Fruit fly (Drosophila melanogaster) whole organism, prepupa: ENCODE measurements around the gene CG13398.

ENCODE experiments used
- CG10631 ChIP-seq: fragments of 200-800 bp; sonication (Bioruptor generic); optimal IDR thresholded peaks from 2 replicates; lab custom pipeline; 2016; ENCODE audit warnings: missing biosample characterization, missing genetic modification characterization
- CG10669 ChIP-seq: fragments of 200-800 bp; sonication (Bioruptor generic); optimal IDR thresholded peaks from 3 replicates; lab custom pipeline; 2018; ENCODE audit warnings: missing biosample characterization, mild to moderate bottlenecking, missing genetic modification characterization, moderate library complexity
- CG11294 ChIP-seq: fragments of 200-800 bp; sonication (Bioruptor generic); IDR thresholded peaks from 2 replicates; pipeline ENCODE4 v1.3.6; 2022; ENCODE audit warnings: missing biosample characterization, missing genetic modification characterization
- CG11762 ChIP-seq: fragments of 200-800 bp; sonication (Bioruptor generic); optimal IDR thresholded peaks from 3 replicates; lab custom pipeline; 2016; ENCODE audit warnings: missing biosample characterization, missing genetic modification characterization; ENCODE audit not compliant: insufficient read depth
- CG15336 ChIP-seq: fragments of 200-800 bp; sonication (Bioruptor generic); IDR thresholded peaks from 2 replicates; pipeline ENCODE4 v1.3.6; 2022; ENCODE audit warnings: missing biosample characterization, missing genetic modification characterization
- CG16779 ChIP-seq: fragments of 200-800 bp; sonication (Bioruptor generic); optimal IDR thresholded peaks from 3 replicates; lab custom pipeline; 2017; ENCODE audit warnings: missing biosample characterization, mild to moderate bottlenecking, missing genetic modification characterization
- CG3032 ChIP-seq: fragments of 200-800 bp; optimal IDR thresholded peaks from 2 replicates; lab custom pipeline; 2019; ENCODE audit warnings: missing biosample characterization, mild to moderate bottlenecking, missing genetic modification characterization, moderate library complexity
- CG31627 ChIP-seq: fragments of 200-800 bp; sonication (Bioruptor generic); optimal IDR thresholded peaks from 3 replicates; lab custom pipeline; 2016; ENCODE audit warnings: missing biosample characterization, missing genetic modification characterization
- CG32006 ChIP-seq: fragments of 200-800 bp; sonication (Bioruptor generic); optimal IDR thresholded peaks from 3 replicates; lab custom pipeline; 2017; ENCODE audit warnings: missing biosample characterization, mild to moderate bottlenecking, missing genetic modification characterization
- CG34406 ChIP-seq: fragments of 200-800 bp; sonication (Bioruptor generic); optimal IDR thresholded peaks from 3 replicates; lab custom pipeline; 2016; ENCODE audit warnings: missing biosample characterization, missing genetic modification characterization
- CG3919 ChIP-seq: fragments of 200-800 bp; sonication (Bioruptor generic); optimal IDR thresholded peaks from 3 replicates; lab custom pipeline; 2016; ENCODE audit warnings: missing biosample characterization, missing genetic modification characterization
- CG4318 ChIP-seq: fragments of 200-800 bp; sonication (Bioruptor generic); optimal IDR thresholded peaks from 3 replicates; lab custom pipeline; 2017; ENCODE audit warnings: missing biosample characterization, mild to moderate bottlenecking, missing genetic modification characterization
- CG6163 ChIP-seq: fragments of 200-800 bp; sonication (Bioruptor generic); IDR thresholded peaks from 3 replicates; pipeline ENCODE4 v1.3.6; 2022; ENCODE audit warnings: missing biosample characterization, missing genetic modification characterization
- CG6276 ChIP-seq: fragments of 200-800 bp; sonication (Bioruptor generic); optimal IDR thresholded peaks from 2 replicates; lab custom pipeline; 2017; ENCODE audit warnings: missing biosample characterization, mild to moderate bottlenecking, missing genetic modification characterization
- CG6792 ChIP-seq: fragments of 200-800 bp; sonication (Bioruptor generic); optimal IDR thresholded peaks from 3 replicates; lab custom pipeline; 2016; ENCODE audit warnings: missing biosample characterization, missing genetic modification characterization
- CG6808 ChIP-seq: fragments of 200-800 bp; sonication (Bioruptor generic); optimal IDR thresholded peaks from 3 replicates; lab custom pipeline; 2017; ENCODE audit warnings: missing biosample characterization, missing genetic modification characterization, mild to moderate bottlenecking, moderate library complexity, missing genetic modification reagents
- CG6854 ChIP-seq: fragments of 200-800 bp; sonication (Bioruptor generic); optimal IDR thresholded peaks from 2 replicates; lab custom pipeline; 2017; ENCODE audit warnings: missing biosample characterization, mild to moderate bottlenecking, missing genetic modification characterization
- CG8319 ChIP-seq: fragments of 200-800 bp; sonication (Bioruptor generic); optimal IDR thresholded peaks from 3 replicates; lab custom pipeline; 2016; ENCODE audit warnings: missing biosample characterization, missing genetic modification characterization
- CG8632 ChIP-seq: fragments of 200-800 bp; sonication (Bioruptor generic); optimal IDR thresholded peaks from 3 replicates; lab custom pipeline; 2016; ENCODE audit warnings: missing biosample characterization, missing genetic modification characterization
- CG9139 ChIP-seq: fragments of 200-800 bp; sonication (Bioruptor generic); optimal IDR thresholded peaks from 3 replicates; lab custom pipeline; 2017; ENCODE audit warnings: missing biosample characterization, mild to moderate bottlenecking, missing genetic modification characterization
- Eip75B ChIP-seq: fragments of 200-800 bp; sonication (Bioruptor generic); optimal IDR thresholded peaks from 3 replicates; lab custom pipeline; 2016; ENCODE audit warnings: missing biosample characterization, missing genetic modification characterization
- Eip78C ChIP-seq: fragments of 200-800 bp; sonication (Bioruptor generic); peaks from one replicate; lab custom pipeline; 2016; ENCODE audit warnings: missing biosample characterization, missing genetic modification characterization
- Hr38 ChIP-seq: sonication (Bioruptor generic); optimal IDR thresholded peaks from 2 replicates; lab custom pipeline; 2016; ENCODE audit warnings: missing biosample characterization, missing genetic modification characterization
- Met ChIP-seq: fragments of 200-800 bp; sonication (Bioruptor generic); optimal IDR thresholded peaks from 3 replicates; lab custom pipeline; 2016; ENCODE audit warnings: missing biosample characterization, missing genetic modification characterization
- OdsH ChIP-seq: fragments of 200-800 bp; sonication (Bioruptor generic); optimal IDR thresholded peaks from 3 replicates; lab custom pipeline; 2016; ENCODE audit warnings: missing biosample characterization, missing genetic modification characterization
- Sox102F ChIP-seq: fragments of 200-800 bp; sonication (Bioruptor generic); optimal IDR thresholded peaks from 2 replicates; lab custom pipeline; 2016; ENCODE audit warnings: missing biosample characterization, mild to moderate bottlenecking, missing genetic modification characterization
- Sox15 ChIP-seq: fragments of 200-800 bp; sonication (Bioruptor generic); optimal IDR thresholded peaks from 3 replicates; lab custom pipeline; 2016; ENCODE audit warnings: missing biosample characterization, missing genetic modification characterization
- achi ChIP-seq: fragments of 200-800 bp; sonication (Bioruptor generic); optimal IDR thresholded peaks from 3 replicates; lab custom pipeline; 2016; ENCODE audit warnings: missing biosample characterization, missing genetic modification characterization
- acj6 ChIP-seq: fragments of 200-800 bp; sonication (Bioruptor generic); optimal IDR thresholded peaks from 3 replicates; lab custom pipeline; 2016; ENCODE audit warnings: missing biosample characterization, missing genetic modification characterization
- cyc ChIP-seq: fragments of 200-800 bp; sonication (Bioruptor generic); optimal IDR thresholded peaks from 3 replicates; lab custom pipeline; 2016; ENCODE audit warnings: missing biosample characterization, missing genetic modification characterization
- dsx ChIP-seq: fragments of 200-800 bp; optimal IDR thresholded peaks from 3 replicates; lab custom pipeline; 2019; ENCODE audit warnings: missing biosample characterization, mild to moderate bottlenecking, missing genetic modification characterization, moderate library complexity; ENCODE audit not compliant: poor library complexity, severe bottlenecking
- eg ChIP-seq: fragments of 200-800 bp; sonication (Bioruptor generic); IDR thresholded peaks from 3 replicates; pipeline ENCODE4 v1.3.6; 2022; ENCODE audit warnings: missing biosample characterization, missing genetic modification characterization
- esn ChIP-seq: fragments of 200-800 bp; sonication (Bioruptor generic); optimal IDR thresholded peaks from 2 replicates; lab custom pipeline; 2016; ENCODE audit warnings: missing biosample characterization, mild to moderate bottlenecking, missing genetic modification characterization, moderate library complexity
- fd59A ChIP-seq: fragments of 200-800 bp; sonication (Bioruptor generic); optimal IDR thresholded peaks from 2 replicates; lab custom pipeline; 2017; ENCODE audit warnings: missing biosample characterization, mild to moderate bottlenecking, missing genetic modification characterization, missing genetic modification reagents
- fkh ChIP-seq: fragments of 200-800 bp; sonication (Bioruptor generic); optimal IDR thresholded peaks from 3 replicates; lab custom pipeline; 2017; ENCODE audit warnings: missing biosample characterization, mild to moderate bottlenecking, missing genetic modification characterization, moderate library complexity
- lz ChIP-seq: fragments of 200-800 bp; sonication (Bioruptor generic); optimal IDR thresholded peaks from 3 replicates; lab custom pipeline; 2016; ENCODE audit warnings: missing biosample characterization, missing genetic modification characterization
- net ChIP-seq: fragments of 200-800 bp; sonication (Bioruptor generic); optimal IDR thresholded peaks from 3 replicates; lab custom pipeline; 2016; ENCODE audit warnings: missing biosample characterization, missing genetic modification characterization
- salr ChIP-seq, 2 experiments: fragments of 200-800 bp; sonication (Bioruptor generic); optimal IDR thresholded peaks; 3 replicates each; lab custom pipeline; 2016 to 2018; ENCODE audit warnings: missing biosample characterization in 2 of 2, missing genetic modification characterization in 2 of 2, mild to moderate bottlenecking in 1 of 2
- spab ChIP-seq: fragments of 200-800 bp; sonication (Bioruptor generic); optimal IDR thresholded peaks from 2 replicates; lab custom pipeline; 2017; ENCODE audit warnings: missing biosample characterization, mild to moderate bottlenecking, missing genetic modification characterization, missing genetic modification reagents
- ss ChIP-seq, 2 experiments: fragments of 200-800 bp; sonication (Bioruptor generic); optimal IDR thresholded peaks; 2 replicates in 1 of 2; 3 replicates in 1 of 2; lab custom pipeline; 2017 to 2018; ENCODE audit warnings: mild to moderate bottlenecking in 2 of 2, missing biosample characterization in 2 of 2, missing genetic modification characterization in 2 of 2, moderate library complexity in 1 of 2
- svp ChIP-seq: fragments of 200-800 bp; sonication (Bioruptor generic); peaks from one replicate; lab custom pipeline; 2016; ENCODE audit warnings: missing biosample characterization, missing genetic modification characterization
- topi ChIP-seq: fragments of 200-800 bp; sonication (Bioruptor generic); optimal IDR thresholded peaks from 3 replicates; lab custom pipeline; 2016; ENCODE audit warnings: missing biosample characterization, missing genetic modification characterization
- vri ChIP-seq: fragments of 200-800 bp; sonication (Bioruptor generic); optimal IDR thresholded peaks from 3 replicates; lab custom pipeline; 2016; ENCODE audit warnings: missing biosample characterization, mild to moderate bottlenecking, missing genetic modification characterization

Gene CG13398

DNA sequence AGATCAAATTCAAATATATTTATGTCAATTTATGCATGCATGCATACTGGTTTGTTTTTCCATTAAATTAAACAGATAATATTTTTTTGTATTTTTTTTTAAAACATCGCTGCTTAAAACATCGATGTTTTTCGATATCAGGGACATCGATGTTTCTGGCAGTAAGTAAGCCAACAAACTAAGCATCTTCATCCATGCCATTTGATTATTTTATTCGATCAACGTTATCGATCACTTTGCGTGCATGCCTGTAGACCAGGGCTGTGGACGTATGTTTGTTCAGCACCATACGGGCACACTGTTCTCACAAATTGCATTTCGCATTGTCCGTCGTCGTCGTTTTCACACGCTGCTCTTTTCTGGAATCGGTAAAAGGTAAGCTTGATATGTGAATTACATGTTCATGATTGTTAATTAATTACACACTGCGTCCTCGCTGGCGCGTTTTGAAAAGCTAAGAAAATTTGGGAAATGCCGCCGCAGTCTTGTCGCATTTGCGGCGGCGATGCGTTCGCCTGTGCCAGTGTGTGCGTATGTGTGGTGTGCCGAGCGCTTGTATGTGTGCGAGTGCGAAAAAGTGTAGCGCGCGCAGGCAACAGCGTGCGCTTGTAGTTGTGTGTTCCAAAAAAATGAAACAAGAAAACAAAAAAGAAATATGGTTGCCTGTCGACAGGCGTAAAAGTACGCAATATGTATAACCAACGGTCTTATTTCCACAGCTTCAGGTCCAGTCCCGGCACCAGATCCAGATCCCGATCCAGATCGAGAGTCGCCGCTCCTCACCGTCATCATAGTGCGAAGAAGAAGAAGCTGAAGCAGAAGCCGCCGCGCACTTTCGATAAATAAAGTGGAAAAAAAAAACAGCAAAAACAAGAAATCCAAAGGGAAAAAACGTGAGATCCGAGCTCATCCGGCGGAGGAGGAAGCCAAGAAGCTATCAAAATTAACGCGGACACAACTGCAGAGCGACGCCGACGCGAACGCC is 11.5 kb downstream of the CG13398 start, which contains the start of gene emb (continued):
- TF ChIP-seq CG31627 (GFP tag; lab: Kevin White, UChicago) (peak; percentile 62), CG11294 (GFP tag; lab: Robert Waterston, UW) (no peak), CG10631 (GFP tag; lab: Kevin White, UChicago) (peak; percentile 58), topi (GFP tag; lab: Kevin White, UChicago) (peak; percentile 22), dsx (GFP tag; lab: Kevin White, UChicago) (peak; percentile 66), fd59A (GFP tag; lab: Kevin White, UChicago) (no peak), CG6854 (GFP tag; lab: Kevin White, UChicago) (peak; percentile 69), CG9139 (no peak), CG4318 (GFP tag; lab: Kevin White, UChicago) (no peak), cyc (GFP tag; lab: Kevin White, UChicago) (peak; percentile 37), salr (GFP tag; optimal IDR thresholded peaks at IDR 0.05; lab: Kevin White, UChicago) (no peak), lz (peak; percentile 36), CG6163 (GFP tag; lab: Robert Waterston, UW) (peak; percentile 79), eg (GFP tag; lab: Robert Waterston, UW) (peak; percentile 76), CG6808 (GFP tag; lab: Kevin White, UChicago) (peak; percentile 76), CG3032 (tag; lab: Kevin White, UChicago) (peak; percentile 51), Eip75B (GFP tag; lab: Kevin White, UChicago) (no peak), CG16779 (tag; lab: Kevin White, UChicago) (no peak), ss (GFP tag; optimal IDR thresholded peaks at IDR 0.05; lab: Kevin White, UChicago) (peak in 1 of 2 experiments; percentile 89), CG3919 (GFP tag; lab: Kevin White, UChicago) (no peak), CG15336 (GFP tag; lab: Robert Waterston, UW) (peak; percentile 62), fkh (GFP tag; lab: Kevin White, UChicago) (peak; percentile 99), net (GFP tag; lab: Kevin White, UChicago) (no peak), CG6276 (no peak), Met (GFP tag; lab: Kevin White, UChicago) (no peak), CG8319 (GFP tag; lab: Kevin White, UChicago) (no peak), CG34406 (GFP tag; lab: Kevin White, UChicago) (peak; percentile 51), CG32006 (GFP tag; lab: Kevin White, UChicago) (no peak), achi (GFP tag; lab: Kevin White, UChicago) (no peak), acj6 (no peak), esn (GFP tag; lab: Kevin White, UChicago) (peak; percentile 57), CG8632 (GFP tag; lab: Kevin White, UChicago) (no peak), svp (GFP tag; lab: Kevin White, UChicago) (no peak)
- TF ChIP-seq, all 60 proteins: peak for 23

DNA sequence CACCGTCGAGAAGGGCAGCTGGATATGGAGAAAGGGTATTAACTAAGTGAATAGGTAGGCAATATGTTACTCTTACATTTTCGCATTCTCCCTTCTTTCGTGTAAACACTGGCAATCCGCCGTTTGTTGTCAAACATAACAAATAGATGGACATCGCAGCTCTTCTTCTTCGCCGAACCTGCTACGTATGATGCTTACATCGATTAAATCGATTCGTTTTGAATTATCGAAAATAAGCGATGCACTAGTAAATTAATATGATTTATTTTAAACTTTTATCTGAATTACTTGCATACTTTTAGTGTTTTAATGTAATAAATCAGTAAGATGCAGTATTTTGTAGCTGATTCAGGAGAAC is 12.1 kb downstream of the CG13398 start, which contains the start of gene fy:
fy (minus strand) TSS at position 353 of the 358 bp plus-strand sequence.
- TF ChIP-seq cyc (GFP tag; lab: Kevin White, UChicago) (no peak), Sox102F (GFP tag; lab: Kevin White, UChicago) (no peak), CG11762 (no peak), CG6792 (GFP tag; lab: Kevin White, UChicago) (no peak), vri (GFP tag; lab: Kevin White, UChicago) (no peak), ss (GFP tag; optimal IDR thresholded peaks at IDR 0.05; lab: Kevin White, UChicago) (no peak), Hr38 (no peak), OdsH (no peak), svp (GFP tag; lab: Kevin White, UChicago) (no peak), CG10669 (GFP tag; lab: Kevin White, UChicago) (no peak), Eip78C (GFP tag; lab: Kevin White, UChicago) (no peak), CG34406 (GFP tag; lab: Kevin White, UChicago) (no peak), CG15336 (GFP tag; lab: Robert Waterston, UW) (no peak), spab (GFP tag; lab: Kevin White, UChicago) (no peak), Sox15 (GFP tag; lab: Kevin White, UChicago) (no peak), CG32006 (GFP tag; lab: Kevin White, UChicago) (no peak), Met (GFP tag; lab: Kevin White, UChicago) (no peak), acj6 (no peak)
- TF ChIP-seq, all 60 proteins: peak for 0
